Fruit fly (Drosophila melanogaster) whole organism, adult: ENCODE data around the gene CG9360.

ENCODE experiments used
- CG11617 ChIP-seq: fragments of 200-800 bp; sonication (Bioruptor generic); optimal IDR thresholded peaks from 2 replicates; lab custom pipeline; 2017; ENCODE audit warnings: mild to moderate bottlenecking, missing biosample characterization, missing genetic modification reagents, missing genetic modification characterization
- CG12768 ChIP-seq: fragments of 200-800 bp; sonication (Bioruptor generic); optimal IDR thresholded peaks from 2 replicates; lab custom pipeline; 2017; ENCODE audit warnings: missing biosample characterization, missing genetic modification characterization, mild to moderate bottlenecking, moderate library complexity, missing genetic modification reagents
- CG14711 ChIP-seq: fragments of 200-800 bp; sonication (Bioruptor generic); optimal IDR thresholded peaks from 2 replicates; lab custom pipeline; 2018; ENCODE audit warnings: missing biosample characterization, mild to moderate bottlenecking, missing genetic modification characterization, moderate library complexity
- CG5204 ChIP-seq: fragments of 200-800 bp; sonication (Bioruptor generic); optimal IDR thresholded peaks from 2 replicates; lab custom pipeline; 2016; ENCODE audit warnings: missing biosample characterization, missing genetic modification characterization
- CG7045 ChIP-seq: fragments of 200-800 bp; sonication (Bioruptor generic); optimal IDR thresholded peaks from 2 replicates; lab custom pipeline; 2017; ENCODE audit warnings: missing biosample characterization, mild to moderate bottlenecking, missing genetic modification characterization
- Crg-1 ChIP-seq: fragments of 200-800 bp; sonication (Bioruptor generic); optimal IDR thresholded peaks from 2 replicates; lab custom pipeline; 2016; ENCODE audit warnings: missing biosample characterization, missing genetic modification characterization
- Hr96 ChIP-seq: fragments of 200-800 bp; sonication (Bioruptor generic); optimal IDR thresholded peaks from 2 replicates; lab custom pipeline; 2016; ENCODE audit warnings: missing biosample characterization, missing genetic modification characterization
- kay ChIP-seq: fragments of 200-800 bp; sonication (Bioruptor generic); peaks from one replicate; lab custom pipeline; 2016; ENCODE audit warnings: missing biosample characterization, missing genetic modification characterization, borderline replicate concordance
- ovo ChIP-seq: fragments of 200-800 bp; sonication (Bioruptor generic); optimal IDR thresholded peaks from 2 replicates; lab custom pipeline; 2016; ENCODE audit warnings: missing biosample characterization, missing genetic modification characterization
- pad ChIP-seq: fragments of 200-800 bp; sonication (Bioruptor generic); optimal IDR thresholded peaks from 3 replicates; lab custom pipeline; 2017; ENCODE audit warnings: missing biosample characterization, missing genetic modification characterization, mild to moderate bottlenecking, moderate library complexity, missing genetic modification reagents

- TF ChIP-seq CG11617 (GFP tag; lab: Kevin White, UChicago) (no peak), pad (GFP tag; lab: Kevin White, UChicago) (no peak), ovo (GFP tag; lab: Kevin White, UChicago) (no peak), kay (GFP tag; lab: Kevin White, UChicago) (no peak), CG14711 (tag; lab: Kevin White, UChicago) (no peak), Hr96 (GFP tag; lab: Kevin White, UChicago) (no peak), CG5204 (GFP tag; lab: Kevin White, UChicago) (no peak), CG7045 (GFP tag; lab: Kevin White, UChicago) (no peak), CG12768 (GFP tag; lab: Kevin White, UChicago) (no peak), Crg-1 (GFP tag; lab: Kevin White, UChicago) (no peak)
Observed at dm6 chrX:11728999-11729398, 35.4 kb downstream of the CG9360 start, which contains the start of gene inaF-D.
